Worm (Caenorhabditis elegans): ENCODE results near the gene psr-1.

Gene psr-1

ce11 chrIV:4640941-4641340 is 12.1 kb upstream of the psr-1 start:
- TF ChIP-seq che-1 (tag; optimal IDR thresholded peaks at IDR 0.05) (no peak), dve-1 (tag; optimal IDR thresholded peaks at IDR 0.05) (no peak), ahr-1 (tag; optimal IDR thresholded peaks at IDR 0.05) (no peak), K02D7.2 (tag; optimal IDR thresholded peaks at IDR 0.05) (no peak), pax-1 (tag; optimal IDR thresholded peaks at IDR 0.05) (no peak), lim-6 (tag; optimal IDR thresholded peaks at IDR 0.05) (no peak), npax-4 (tag; optimal IDR thresholded peaks at IDR 0.05) (no peak)

DNA sequence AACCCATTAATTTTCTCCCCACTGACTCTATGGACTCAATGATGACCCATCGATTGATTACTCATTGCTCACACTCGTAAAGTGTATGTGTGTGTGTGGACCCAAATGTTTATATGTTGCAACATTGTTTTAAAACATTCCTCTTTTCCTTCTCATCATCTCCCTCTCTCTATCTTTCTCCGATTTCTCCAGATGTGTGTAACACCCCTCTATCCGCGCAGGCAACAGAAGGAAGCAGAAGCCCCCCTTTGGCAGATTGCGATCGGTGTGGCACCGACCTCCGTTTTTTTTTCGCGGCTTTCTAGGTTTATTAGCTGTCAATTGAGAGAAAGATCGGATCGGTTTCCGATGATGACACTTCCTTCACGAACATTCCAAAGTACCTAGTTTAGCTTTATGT is 9.5 kb upstream of the psr-1 start:
- TF ChIP-seq rnt-1 (tag; optimal IDR thresholded peaks at IDR 0.05): no peak
- TF ChIP-seq syd-9 (tag; optimal IDR thresholded peaks at IDR 0.05): no peak
- TF ChIP-seq ceh-19 (GFP tag; optimal IDR thresholded peaks at IDR 0.05): no peak
- no peak for TF ChIP-seq ceh-34 (tag; optimal IDR thresholded peaks at IDR 0.05)
- no peak for TF ChIP-seq pag-3 (tag; optimal IDR thresholded peaks at IDR 0.05; ENCODE audit: borderline replicate concordance)
- no peak for TF ChIP-seq C38D4.7 (GFP tag; optimal IDR thresholded peaks at IDR 0.05)
- no peak for TF ChIP-seq unc-55 (GFP tag; optimal IDR thresholded peaks at IDR 0.05)
- TF ChIP-seq ceh-9 (tag; optimal IDR thresholded peaks at IDR 0.05): no peak
- no peak for TF ChIP-seq pat-9 (tag; optimal IDR thresholded peaks at IDR 0.05)
- TF ChIP-seq Y22D7AL.16 (tag; optimal IDR thresholded peaks at IDR 0.05): no peak
- TF ChIP-seq lim-6 (tag; optimal IDR thresholded peaks at IDR 0.05): no peak
- TF ChIP-seq hlh-8 (tag; optimal IDR thresholded peaks at IDR 0.05): no peak
- TF ChIP-seq T23F11.4 (GFP tag; optimal IDR thresholded peaks at IDR 0.05): no peak

DNA sequence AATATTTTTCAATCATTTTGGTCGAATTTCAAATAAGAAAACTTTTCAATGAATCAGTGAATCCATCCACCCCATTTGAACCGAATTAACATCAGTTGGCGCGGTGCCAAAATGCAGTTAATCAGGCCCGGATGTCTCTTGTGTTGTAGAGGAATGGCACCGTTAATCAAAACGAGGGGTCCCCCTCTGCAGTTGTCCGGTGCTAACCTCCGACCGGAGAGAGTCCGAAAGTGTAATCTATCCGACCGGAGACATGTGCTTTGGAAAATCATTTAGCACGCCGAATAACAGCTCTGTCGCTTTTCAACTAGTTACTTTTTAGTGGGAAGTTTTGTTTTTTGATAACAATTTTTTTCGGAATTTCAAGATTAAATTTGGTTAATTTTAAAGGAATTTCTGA is 7.8 kb upstream of the psr-1 start:
- TF ChIP-seq tbx-7 (tag; optimal IDR thresholded peaks at IDR 0.05): no peak
- no peak for TF ChIP-seq ama-1 (optimal IDR thresholded peaks at IDR 0.05)
- TF ChIP-seq nhr-232 (tag; optimal IDR thresholded peaks at IDR 0.05): no peak
- no peak for TF ChIP-seq hlh-30 (tag; optimal IDR thresholded peaks at IDR 0.05; ENCODE audit: insufficient read depth)
- no peak for TF ChIP-seq hlh-6 (tag; optimal IDR thresholded peaks at IDR 0.05)
- TF ChIP-seq K09A11.1 (tag; optimal IDR thresholded peaks at IDR 0.05; ENCODE audit: insufficient read depth): no peak
- no peak for TF ChIP-seq pax-1 (tag; optimal IDR thresholded peaks at IDR 0.05)
- no peak for TF ChIP-seq pag-3 (tag; optimal IDR thresholded peaks at IDR 0.05; ENCODE audit: borderline replicate concordance)
- TF ChIP-seq K02D7.2 (tag; optimal IDR thresholded peaks at IDR 0.05): no peak

- TF ChIP-seq mec-3 (tag; optimal IDR thresholded peaks at IDR 0.05; ENCODE audit: borderline replicate concordance) (no peak), fax-1 (tag; optimal IDR thresholded peaks at IDR 0.05) (no peak), syd-9 (tag; optimal IDR thresholded peaks at IDR 0.05) (no peak), sdc-2 (tag; optimal IDR thresholded peaks at IDR 0.05) (no peak), ama-1 (optimal IDR thresholded peaks at IDR 0.05) (no peak), pros-1 (tag; optimal IDR thresholded peaks at IDR 0.05) (no peak), elt-2 (tag; optimal IDR thresholded peaks at IDR 0.05) (no peak), C08G9.2 (tag; optimal IDR thresholded peaks at IDR 0.05) (no peak), elt-4 (tag; optimal IDR thresholded peaks at IDR 0.05) (no peak), lin-11 (tag; optimal IDR thresholded peaks at IDR 0.05) (no peak), madf-2 (tag; optimal IDR thresholded peaks at IDR 0.05) (no peak), ceh-6 (GFP tag; optimal IDR thresholded peaks at IDR 0.05) (no peak), ztf-16 (tag; optimal IDR thresholded peaks at IDR 0.05) (no peak), ceh-34 (tag; optimal IDR thresholded peaks at IDR 0.05) (no peak), pqm-1 (tag; optimal IDR thresholded peaks at IDR 0.05) (no peak), fkh-6 (tag; optimal IDR thresholded peaks at IDR 0.05) (no peak), npax-4 (tag; optimal IDR thresholded peaks at IDR 0.05) (no peak)
Observed at ce11 chrIV:4647385-4647784, 5.7 kb upstream of the psr-1 start, which contains the start of gene F29B9.8. F29B9.8 (plus strand) TSS chrIV:4647685.

Measured in whole organism, late embryonic.